Fruit fly (Drosophila melanogaster) whole organism, embryonic: ENCODE data around the gene lgs.

Experiments used
- Atf-2 ChIP-seq: fragments of 200-800 bp; sonication (Bioruptor generic); optimal IDR thresholded peaks from 2 replicates; lab custom pipeline; 2016; ENCODE audit warnings: missing biosample characterization, missing genetic modification characterization
- CG10565 ChIP-seq: fragments of 200-800 bp; sonication (Bioruptor generic); optimal IDR thresholded peaks from 3 replicates; lab custom pipeline; 2016; ENCODE audit warnings: missing biosample characterization, mild to moderate bottlenecking, missing genetic modification characterization
- CG12155 ChIP-seq: fragments of 200-800 bp; sonication (Bioruptor generic); optimal IDR thresholded peaks from 3 replicates; lab custom pipeline; 2016; ENCODE audit warnings: missing biosample characterization, missing genetic modification characterization
- CG13287 ChIP-seq: fragments of 200-800 bp; sonication (Bioruptor generic); IDR thresholded peaks from 2 replicates; pipeline ENCODE4 v1.3.6; 2022; ENCODE audit warnings: missing biosample characterization, missing genetic modification characterization; ENCODE audit not compliant: partially characterized antibody
- CG14710 ChIP-seq: fragments of 200-800 bp; sonication (Bioruptor generic); optimal IDR thresholded peaks from 3 replicates; lab custom pipeline; 2019; ENCODE audit warnings: missing biosample characterization, mild to moderate bottlenecking, missing genetic modification characterization, moderate library complexity
- CG15073 ChIP-seq: fragments of 200-800 bp; sonication (Bioruptor generic); optimal IDR thresholded peaks from 2 replicates; lab custom pipeline; 2016; ENCODE audit warnings: missing biosample characterization, missing genetic modification characterization
- CG17359 ChIP-seq: fragments of 200-800 bp; sonication (Bioruptor generic); optimal IDR thresholded peaks from 3 replicates; lab custom pipeline; 2018; ENCODE audit warnings: missing biosample characterization, mild to moderate bottlenecking, missing genetic modification characterization, moderate library complexity
- CG17385 ChIP-seq: fragments of 200-800 bp; sonication (Bioruptor generic); optimal IDR thresholded peaks from 3 replicates; lab custom pipeline; 2018; ENCODE audit warnings: missing biosample characterization, mild to moderate bottlenecking, missing genetic modification characterization
- CG1792 ChIP-seq: fragments of 200-800 bp; sonication (Bioruptor generic); optimal IDR thresholded peaks from 2 replicates; lab custom pipeline; 2016; ENCODE audit warnings: missing biosample characterization, missing genetic modification characterization
- CG18619 ChIP-seq: fragments of 200-800 bp; sonication (Bioruptor generic); optimal IDR thresholded peaks from 3 replicates; lab custom pipeline; 2017; ENCODE audit warnings: missing biosample characterization, mild to moderate bottlenecking, missing genetic modification characterization
- CG31388 ChIP-seq: fragments of 200-800 bp; sonication (Bioruptor generic); optimal IDR thresholded peaks from 2 replicates; lab custom pipeline; 2016; ENCODE audit warnings: missing biosample characterization, missing genetic modification characterization
- CG3163 ChIP-seq: fragments of 200-800 bp; sonication (Bioruptor generic); optimal IDR thresholded peaks from 3 replicates; lab custom pipeline; 2016; ENCODE audit warnings: missing biosample characterization, missing genetic modification characterization
- CG3281 ChIP-seq: fragments of 200-800 bp; sonication (Bioruptor generic); optimal IDR thresholded peaks from 3 replicates; lab custom pipeline; 2017; ENCODE audit warnings: missing biosample characterization, mild to moderate bottlenecking, missing genetic modification characterization
- CG33213 ChIP-seq: fragments of 200-800 bp; sonication (Bioruptor generic); optimal IDR thresholded peaks from 3 replicates; lab custom pipeline; 2016; ENCODE audit warnings: missing biosample characterization, missing genetic modification characterization
- CG34224 ChIP-seq: fragments of 200-800 bp; sonication (Bioruptor generic); IDR thresholded peaks from 3 replicates; pipeline ENCODE4 v1.3.6; 2022; ENCODE audit warnings: missing biosample characterization, missing genetic modification characterization; ENCODE audit not compliant: partially characterized antibody
- CG3726 ChIP-seq: fragments of 200-800 bp; sonication (Bioruptor generic); IDR thresholded peaks from 3 replicates; pipeline ENCODE4, ENCODE4 v1.3.6; 2022; ENCODE audit warnings: missing biosample characterization, missing genetic modification characterization
- CG4424 ChIP-seq: fragments of 200-800 bp; sonication (Bioruptor generic); optimal IDR thresholded peaks from 3 replicates; lab custom pipeline; 2016; ENCODE audit warnings: missing biosample characterization, missing genetic modification characterization
- CG7556 ChIP-seq: fragments of 200-800 bp; sonication (Bioruptor generic); optimal IDR thresholded peaks from 2 replicates; lab custom pipeline; 2017; ENCODE audit warnings: missing biosample characterization, mild to moderate bottlenecking, missing genetic modification characterization
- CG7786 ChIP-seq: fragments of 200-800 bp; sonication (Bioruptor generic); optimal IDR thresholded peaks from 2 replicates; lab custom pipeline; 2016; ENCODE audit warnings: missing biosample characterization, missing genetic modification characterization
- CG9437 ChIP-seq: fragments of 200-800 bp; sonication (Bioruptor generic); optimal IDR thresholded peaks from 2 replicates; lab custom pipeline; 2018; ENCODE audit warnings: missing biosample characterization, mild to moderate bottlenecking, missing genetic modification characterization
- Doc2 ChIP-seq: fragments of 200-800 bp; sonication (Bioruptor generic); IDR thresholded peaks from 2 replicates; pipeline ENCODE4 v1.3.6; 2022; ENCODE audit warnings: missing biosample characterization, missing genetic modification characterization
- ERR ChIP-seq: fragments of 200-800 bp; sonication (Bioruptor generic); optimal IDR thresholded peaks from 2 replicates; lab custom pipeline; 2016; ENCODE audit warnings: missing biosample characterization, missing genetic modification characterization
- HLHmδ ChIP-seq: fragments of 200-800 bp; sonication (Bioruptor generic); optimal IDR thresholded peaks from 2 replicates; lab custom pipeline; 2018; ENCODE audit warnings: missing biosample characterization, mild to moderate bottlenecking, missing genetic modification characterization, moderate library complexity
- Hr3 ChIP-seq: fragments of 200-800 bp; sonication (Bioruptor generic); optimal IDR thresholded peaks from 3 replicates; lab custom pipeline; 2016; ENCODE audit warnings: missing biosample characterization, missing genetic modification characterization
- MESR4 ChIP-seq: fragments of 200-800 bp; sonication (Bioruptor generic); optimal IDR thresholded peaks from 2 replicates; lab custom pipeline; 2018; ENCODE audit warnings: missing biosample characterization, mild to moderate bottlenecking, missing genetic modification characterization, moderate library complexity
- MTF-1 ChIP-seq: fragments of 200-800 bp; sonication (Bioruptor generic); optimal IDR thresholded peaks from 2 replicates; lab custom pipeline; 2018; ENCODE audit warnings: missing biosample characterization, mild to moderate bottlenecking, missing genetic modification characterization, borderline replicate concordance
- Mes4 ChIP-seq: fragments of 200-800 bp; sonication (Bioruptor generic); optimal IDR thresholded peaks from 2 replicates; lab custom pipeline; 2016; ENCODE audit warnings: missing biosample characterization, missing genetic modification characterization
- Myb ChIP-seq: fragments of 200-800 bp; sonication (Bioruptor generic); optimal IDR thresholded peaks from 2 replicates; lab custom pipeline; 2016; ENCODE audit warnings: missing biosample characterization, missing genetic modification characterization
- Nf-YA ChIP-seq: fragments of 200-800 bp; sonication (Bioruptor generic); IDR thresholded peaks from 2 replicates; pipeline ENCODE4 v1.3.6; 2022; ENCODE audit warnings: missing biosample characterization, missing genetic modification characterization
- Optix ChIP-seq: fragments of 200-800 bp; sonication (Bioruptor generic); IDR thresholded peaks from 3 replicates; pipeline ENCODE4 v1.3.6; 2022; ENCODE audit warnings: missing biosample characterization, missing genetic modification characterization
- Sox100B ChIP-seq: fragments of 200-800 bp; sonication (Bioruptor generic); optimal IDR thresholded peaks from 3 replicates; lab custom pipeline; 2018; ENCODE audit warnings: missing biosample characterization, mild to moderate bottlenecking, missing genetic modification characterization
- Sry-β ChIP-seq: fragments of 200-800 bp; sonication (Bioruptor generic); optimal IDR thresholded peaks from 2 replicates; lab custom pipeline; 2018; ENCODE audit warnings: missing biosample characterization, mild to moderate bottlenecking, missing genetic modification characterization, moderate library complexity
- Usf ChIP-seq: fragments of 200-800 bp; sonication (Bioruptor generic); optimal IDR thresholded peaks from 2 replicates; lab custom pipeline; 2017; ENCODE audit warnings: missing genotype, missing biosample characterization, missing genetic modification characterization
- Vsx1 ChIP-seq: fragments of 200-800 bp; sonication (Bioruptor generic); optimal IDR thresholded peaks from 2 replicates; lab custom pipeline; 2017; ENCODE audit warnings: missing biosample characterization, mild to moderate bottlenecking, missing genetic modification characterization, missing genetic modification reagents
- ab ChIP-seq: fragments of 200-800 bp; sonication (Bioruptor generic); optimal IDR thresholded peaks from 2 replicates; lab custom pipeline; 2016; ENCODE audit warnings: missing biosample characterization, missing genetic modification characterization
- al ChIP-seq: fragments of 200-800 bp; sonication (Bioruptor generic); IDR thresholded peaks from 2 replicates; pipeline ENCODE4 v1.3.6; 2022; ENCODE audit warnings: missing biosample characterization, missing genetic modification characterization
- az2 ChIP-seq: fragments of 200-800 bp; sonication (Bioruptor generic); optimal IDR thresholded peaks from 3 replicates; lab custom pipeline; 2016; ENCODE audit warnings: missing biosample characterization, missing genetic modification characterization
- cad ChIP-seq: fragments of >200 bp; optimal IDR thresholded peaks from 2 replicates; lab custom pipeline; 2017; ENCODE audit warnings: missing biosample characterization, missing genetic modification characterization
- chm ChIP-seq: fragments of 200-800 bp; sonication (Bioruptor generic); IDR thresholded peaks from 2 replicates; pipeline ENCODE4 v1.3.6; 2022; ENCODE audit warnings: missing biosample characterization, missing genetic modification characterization
- dm ChIP-seq: fragments of 200-800 bp; sonication (Bioruptor generic); optimal IDR thresholded peaks from 3 replicates; lab custom pipeline; 2016; ENCODE audit warnings: missing biosample characterization, missing genetic modification characterization
- dpn ChIP-seq, 2 experiments: fragments of 200-800 bp; sonication (Bioruptor generic); optimal IDR thresholded peaks; 3 replicates each; lab custom pipeline; 2016; ENCODE audit warnings: missing biosample characterization in 2 of 2, missing genetic modification characterization in 2 of 2
- gsb-n ChIP-seq: fragments of 200-800 bp; sonication (Bioruptor generic); optimal IDR thresholded peaks from 3 replicates; lab custom pipeline; 2018; ENCODE audit warnings: missing biosample characterization, mild to moderate bottlenecking, missing genetic modification characterization
- hbn ChIP-seq: fragments of 200-800 bp; sonication (Bioruptor generic); IDR thresholded peaks from 2 replicates; pipeline ENCODE4 v1.3.6; 2022; ENCODE audit warnings: missing biosample characterization, missing genetic modification characterization; ENCODE audit not compliant: partially characterized antibody
- kah ChIP-seq: fragments of 200-800 bp; sonication (Bioruptor generic); optimal IDR thresholded peaks from 2 replicates; lab custom pipeline; 2018; ENCODE audit warnings: missing biosample characterization, mild to moderate bottlenecking, missing genetic modification characterization
- pros ChIP-seq: fragments of 200-800 bp; sonication (Bioruptor generic); optimal IDR thresholded peaks from 3 replicates; lab custom pipeline; 2019; ENCODE audit warnings: missing biosample characterization, mild to moderate bottlenecking, missing genetic modification characterization, moderate library complexity
- rib ChIP-seq: fragments of 200-800 bp; sonication (Bioruptor generic); IDR thresholded peaks from 2 replicates; pipeline ENCODE4 v1.3.6; 2022; ENCODE audit warnings: missing biosample characterization, missing genetic modification characterization
- sens ChIP-seq: fragments of 200-800 bp; sonication (Bioruptor generic); peaks from one replicate; lab custom pipeline; 2016; ENCODE audit warnings: missing biosample characterization, missing genetic modification characterization
- slbo ChIP-seq: fragments of 200-800 bp; sonication (Bioruptor generic); IDR thresholded peaks from 2 replicates; pipeline ENCODE4 v1.3.6; 2022; ENCODE audit warnings: missing biosample characterization, missing genetic modification characterization
- ttk ChIP-seq: fragments of 200-800 bp; sonication (Bioruptor generic); IDR thresholded peaks from 2 replicates; pipeline ENCODE4 v2.1.2; 2022; ENCODE audit warnings: missing biosample characterization, missing genetic modification characterization
- wdn ChIP-seq: fragments of 200-800 bp; sonication (Bioruptor generic); IDR thresholded peaks from 2 replicates; pipeline ENCODE4 v1.3.6; 2022; ENCODE audit warnings: missing biosample characterization, missing genetic modification characterization
- wor ChIP-seq: fragments of 200-800 bp; sonication (Bioruptor generic); IDR thresholded peaks from 2 replicates; pipeline ENCODE4 v1.3.6; 2022; ENCODE audit warnings: missing biosample characterization, missing genetic modification characterization
- zfh2 ChIP-seq: fragments of 200-800 bp; sonication (Bioruptor generic); optimal IDR thresholded peaks from 2 replicates; lab custom pipeline; 2016; ENCODE audit warnings: missing biosample characterization, missing genetic modification characterization

The lgs gene

dm6 chr4:445931-446526, 2.3 kb upstream of the lgs start (continued):
- TF ChIP-seq wor (GFP tag; lab: Robert Waterston, UW) = no peak
- TF ChIP-seq rib (GFP tag; lab: Robert Waterston, UW) = no peak
- TF ChIP-seq CG4424 (GFP tag; lab: Kevin White, UChicago) = no peak
- TF ChIP-seq CG15073 (GFP tag; lab: Kevin White, UChicago) = no peak
- TF ChIP-seq CG31388 = no peak
- no peak for TF ChIP-seq CG17359 (tag; lab: Kevin White, UChicago)
- peak; percentile 54 for TF ChIP-seq CG3281 (GFP tag; lab: Kevin White, UChicago)
- TF ChIP-seq wdn (GFP tag; lab: Robert Waterston, UW) = no peak
- no peak for TF ChIP-seq CG12155
- TF ChIP-seq CG7786 (GFP tag; lab: Kevin White, UChicago) = no peak
- no peak for TF ChIP-seq slbo (GFP tag; lab: Robert Waterston, UW)
- no peak for TF ChIP-seq CG7556 (GFP tag; lab: Kevin White, UChicago)
- TF ChIP-seq HLHmδ (GFP tag; lab: Kevin White, UChicago) = no peak
- TF ChIP-seq kah (GFP tag; lab: Kevin White, UChicago) = peak; percentile 36
- TF ChIP-seq ERR = no peak
- TF ChIP-seq CG3163 (GFP tag; lab: Kevin White, UChicago) = no peak
- TF ChIP-seq CG33213 (GFP tag; lab: Kevin White, UChicago) = peak; percentile 0
- peak; percentile 91 for TF ChIP-seq Sry-β
- no peak for TF ChIP-seq CG14710 (tag; lab: Kevin White, UChicago)
- no peak for TF ChIP-seq az2 (GFP tag; lab: Kevin White, UChicago)
- TF ChIP-seq Doc2 (GFP tag; lab: Robert Waterston, UW) = no peak
- no peak for TF ChIP-seq Nf-YA (GFP tag; lab: Robert Waterston, UW)
- TF ChIP-seq dm (GFP tag; lab: Kevin White, UChicago) = no peak
- no peak for TF ChIP-seq dpn (GFP tag; optimal IDR thresholded peaks at IDR 0.05; lab: Kevin White, UChicago)
- no peak for TF ChIP-seq CG18619
- no peak for TF ChIP-seq ttk (GFP tag; lab: Robert Waterston, UW)
- TF ChIP-seq hbn (GFP tag; lab: Robert Waterston, UW) = no peak
- no peak for TF ChIP-seq zfh2
- no peak for TF ChIP-seq Hr3 (GFP tag; lab: Kevin White, UChicago)
- TF ChIP-seq MTF-1 = no peak
- no peak for TF ChIP-seq al
- no peak for TF ChIP-seq CG1792 (GFP tag; lab: Kevin White, UChicago)
- TF ChIP-seq Usf (GFP tag; lab: Kevin White, UChicago) = no peak
- no peak for TF ChIP-seq CG3726
- no peak for TF ChIP-seq chm (GFP tag; lab: Robert Waterston, UW)
- TF ChIP-seq ab (GFP tag; lab: Kevin White, UChicago) = no peak
- no peak for TF ChIP-seq CG34224 (GFP tag; lab: Robert Waterston, UW)
- no peak for TF ChIP-seq Atf-2 (GFP tag; lab: Kevin White, UChicago)
- TF ChIP-seq CG13287 (GFP tag; lab: Robert Waterston, UW) = no peak
- no peak for TF ChIP-seq Optix (GFP tag; lab: Robert Waterston, UW)
- TF ChIP-seq CG17385 (GFP tag; lab: Kevin White, UChicago) = peak; percentile 82
- TF ChIP-seq pros (GFP tag; lab: Kevin White, UChicago) = peak; percentile 86
- TF ChIP-seq gsb-n (tag; lab: Kevin White, UChicago) = no peak
- TF ChIP-seq cad (GFP tag; lab: Kevin White, UChicago) = no peak
- TF ChIP-seq Mes4 = no peak
- peak; percentile 92 for TF ChIP-seq MESR4 (GFP tag; lab: Kevin White, UChicago)
- TF ChIP-seq Myb (GFP tag; lab: Kevin White, UChicago) = no peak
- no peak for TF ChIP-seq CG9437 (GFP tag; lab: Kevin White, UChicago)
- no peak for TF ChIP-seq Vsx1 (GFP tag; lab: Kevin White, UChicago)
- peak; percentile 73 for TF ChIP-seq sens
- TF ChIP-seq Sox100B (GFP tag; lab: Kevin White, UChicago) = peak; percentile 57
- no peak for TF ChIP-seq CG10565
